Worm (Caenorhabditis elegans) whole organism, L4 larva: Measurements from ENCODE around the gene clec-217.

Source experiments
- F10B5.3 ChIP-seq: sonication (generic microtip); optimal IDR thresholded peaks from 2 replicates; lab custom pipeline; 2016; ENCODE audit warnings: mild to moderate bottlenecking, missing genetic modification characterization, missing compliant biosample characterization
- F26F4.8 ChIP-seq: fragments of 200-800 bp; sonication (Bioruptor generic); conservative IDR thresholded peaks from 2 replicates; pipeline ENCODE4 v1.3.6; 2022; ENCODE audit warnings: missing genetic modification characterization, missing compliant biosample characterization
- F37D6.2 ChIP-seq: sonication (generic microtip); optimal IDR thresholded peaks from 2 replicates; lab custom pipeline; 2016; ENCODE audit warnings: mild to moderate bottlenecking, missing genetic modification characterization, missing compliant biosample characterization
- F49E8.2 ChIP-seq: sonication (generic microtip); optimal IDR thresholded peaks from 2 replicates; lab custom pipeline; 2016; ENCODE audit warnings: missing compliant biosample characterization, mild to moderate bottlenecking, missing genetic modification characterization, borderline replicate concordance
- R02D3.7 ChIP-seq: fragments of 150-350 bp; sonication (generic microtip); optimal IDR thresholded peaks from 3 replicates; lab custom pipeline; 2014; ENCODE audit warnings: missing biosample characterization, missing genetic modification characterization
- T20F7.1 ChIP-seq: fragments of 200-800 bp; sonication (Bioruptor generic); optimal IDR thresholded peaks from 2 replicates; lab custom pipeline; 2018; ENCODE audit warnings: mild to moderate bottlenecking, missing genetic modification characterization, missing compliant biosample characterization
- Y105C5A.15 ChIP-seq: fragments of 200-800 bp; sonication (Bioruptor generic); IDR thresholded peaks from 2 replicates; pipeline ENCODE4 v1.3.6; 2022; ENCODE audit warnings: missing genetic modification characterization, missing compliant biosample characterization
- ZK337.2 ChIP-seq: fragments of 200-800 bp; sonication (Bioruptor generic); IDR thresholded peaks from 2 replicates; pipeline ENCODE4 v1.3.6; 2022; ENCODE audit warnings: missing genetic modification reagents, missing genetic modification characterization, missing compliant biosample characterization
- ZK546.5 ChIP-seq, 2 experiments: sonication (generic microtip); optimal IDR thresholded peaks; 2 replicates each; lab custom pipeline; 2017; ENCODE audit warnings: missing biosample characterization in 2 of 2, missing genetic modification characterization in 2 of 2
- aly-2 ChIP-seq: sonication (generic microtip); optimal IDR thresholded peaks from 2 replicates; lab custom pipeline; 2018; ENCODE audit warnings: missing biosample characterization, missing genetic modification characterization
- ama-1 ChIP-seq: fragments of 150-350 bp; optimal IDR thresholded peaks from 2 replicates; lab custom pipeline; 2014; ENCODE audit warnings: inconsistent platforms, mixed read lengths
- attf-4 ChIP-seq: sonication (generic microtip); optimal IDR thresholded peaks from 3 replicates; lab custom pipeline; 2017; ENCODE audit warnings: missing biosample characterization, missing genetic modification characterization
- ceh-20 ChIP-seq: fragments of 200-800 bp; sonication (Bioruptor generic); IDR thresholded peaks from 2 replicates; pipeline ENCODE4 v1.3.6; 2022; ENCODE audit warnings: missing genetic modification reagents, missing genetic modification characterization, missing compliant biosample characterization
- ceh-28 ChIP-seq: fragments of 150-350 bp; optimal IDR thresholded peaks from 2 replicates; lab custom pipeline; 2014; ENCODE audit warnings: missing biosample characterization, missing genetic modification reagents, missing genetic modification characterization
- ceh-32 ChIP-seq: sonication (generic microtip); optimal IDR thresholded peaks from 2 replicates; lab custom pipeline; 2016; ENCODE audit warnings: mild to moderate bottlenecking, missing genetic modification characterization, missing compliant biosample characterization; ENCODE audit not compliant: poor library complexity
- ceh-62 ChIP-seq: sonication (generic microtip); optimal IDR thresholded peaks from 2 replicates; lab custom pipeline; 2017; ENCODE audit warnings: missing biosample characterization, missing genetic modification characterization
- cey-2 ChIP-seq: sonication (generic microtip); optimal IDR thresholded peaks from 3 replicates; lab custom pipeline; 2017; ENCODE audit warnings: missing genetic modification characterization, mild to moderate bottlenecking, missing compliant biosample characterization, antibody characterized with exemption, borderline replicate concordance; ENCODE audit not compliant: insufficient read depth
- daf-16 ChIP-seq, 3 experiments: sonication (generic microtip); optimal IDR thresholded peaks; 2 replicates each; lab custom pipeline; 2016 to 2017; ENCODE audit warnings: missing genetic modification characterization in 3 of 3, missing genetic modification reagents in 3 of 3, mild to moderate bottlenecking in 2 of 3, missing compliant biosample characterization in 2 of 3, missing biosample characterization in 1 of 3, moderate library complexity in 1 of 3
- dmd-9 ChIP-seq: fragments of 200-800 bp; sonication (Bioruptor generic); IDR thresholded peaks from 2 replicates; pipeline ENCODE4 v1.3.6; 2022; ENCODE audit warnings: missing genetic modification reagents, missing genetic modification characterization, missing compliant biosample characterization
- dpl-1 ChIP-seq: fragments of 150-350 bp; optimal IDR thresholded peaks from 2 replicates; lab custom pipeline; 2014; ENCODE audit warnings: missing biosample characterization, missing genetic modification reagents, missing genetic modification characterization
- egl-27 ChIP-seq: sonication (generic microtip); optimal IDR thresholded peaks from 3 replicates; lab custom pipeline; 2017; ENCODE audit warnings: missing biosample characterization, missing genetic modification reagents, missing genetic modification characterization
- egl-43 ChIP-seq: fragments of 200-800 bp; sonication (Bioruptor generic); IDR thresholded peaks from 2 replicates; pipeline ENCODE4 v1.3.6; 2022; ENCODE audit warnings: missing genetic modification reagents, missing genetic modification characterization, missing compliant biosample characterization
- gei-8 ChIP-seq: fragments of 200-800 bp; sonication (Bioruptor generic); optimal IDR thresholded peaks from 2 replicates; lab custom pipeline; 2018; ENCODE audit warnings: mild to moderate bottlenecking, missing genetic modification characterization, missing compliant biosample characterization
- hif-1 ChIP-seq, 2 experiments: sonication (generic microtip); optimal IDR thresholded peaks; 2 replicates each; lab custom pipeline; 2016 to 2017; ENCODE audit warnings: missing compliant biosample characterization in 2 of 2, missing genetic modification characterization in 2 of 2, missing genetic modification reagents in 2 of 2, missing genotype in 2 of 2, mild to moderate bottlenecking in 1 of 2
- hlh-30 ChIP-seq: sonication (generic microtip); optimal IDR thresholded peaks from 2 replicates; lab custom pipeline; 2017; ENCODE audit warnings: antibody characterized with exemption, mild to moderate bottlenecking, missing genetic modification characterization, missing compliant biosample characterization; ENCODE audit not compliant: insufficient read depth
- jun-1 ChIP-seq: fragments of 150-350 bp; optimal IDR thresholded peaks from 2 replicates; lab custom pipeline; 2014; ENCODE audit warnings: missing biosample characterization, missing genetic modification reagents, missing genetic modification characterization
- lin-1 ChIP-seq: fragments of 200-800 bp; sonication (Bioruptor generic); IDR thresholded peaks from 2 replicates; pipeline ENCODE4 v1.3.6; 2022; ENCODE audit warnings: missing genetic modification reagents, missing genetic modification characterization, missing compliant biosample characterization
- lin-15B ChIP-seq: fragments of 150-350 bp; sonication (generic microtip); optimal IDR thresholded peaks from 3 replicates; lab custom pipeline; 2014; ENCODE audit warnings: missing biosample characterization, missing genetic modification characterization
- lin-38 ChIP-seq: fragments of 200-800 bp; sonication (Bioruptor generic); IDR thresholded peaks from 2 replicates; pipeline ENCODE4 v1.3.6; 2022; ENCODE audit warnings: missing genetic modification reagents, missing genetic modification characterization, missing compliant biosample characterization
- lsy-2 ChIP-seq, 2 experiments: fragments of 150-350 bp in 1 of 2; sonication (generic microtip) in 1 of 2; optimal IDR thresholded peaks; 2 replicates each; lab custom pipeline; 2014 to 2017; ENCODE audit warnings: missing biosample characterization in 2 of 2, missing genetic modification characterization in 2 of 2
- mxl-2 ChIP-seq: fragments of 200-800 bp; sonication (Bioruptor generic); conservative IDR thresholded peaks from 2 replicates; pipeline ENCODE4 v1.3.6; 2022; ENCODE audit warnings: missing genetic modification reagents, missing genetic modification characterization, missing compliant biosample characterization
- nhr-11 ChIP-seq: fragments of 150-350 bp; optimal IDR thresholded peaks from 2 replicates; lab custom pipeline; 2014; ENCODE audit warnings: missing biosample characterization, missing genetic modification characterization
- nhr-237 ChIP-seq: sonication (generic microtip); optimal IDR thresholded peaks from 2 replicates; lab custom pipeline; 2017; ENCODE audit warnings: missing biosample characterization, missing genetic modification characterization
- nhr-25 ChIP-seq: sonication (generic microtip); optimal IDR thresholded peaks from 2 replicates; lab custom pipeline; 2017; ENCODE audit warnings: missing genetic modification characterization, mild to moderate bottlenecking, missing compliant biosample characterization, antibody characterized with exemption, moderate library complexity, borderline replicate concordance; ENCODE audit not compliant: insufficient read depth
- nhr-28 ChIP-seq: fragments of 150-350 bp; optimal IDR thresholded peaks from 2 replicates; lab custom pipeline; 2014; ENCODE audit warnings: missing biosample characterization, missing genetic modification characterization
- nhr-76 ChIP-seq: fragments of 150-350 bp; optimal IDR thresholded peaks from 2 replicates; lab custom pipeline; 2014; ENCODE audit warnings: missing biosample characterization, missing genetic modification characterization
- pha-4 ChIP-seq, 2 experiments: fragments of 150-350 bp in 1 of 2; fragments of 200-800 bp in 1 of 2; sonication (Bioruptor generic) in 1 of 2; IDR thresholded peaks in 1 of 2; optimal IDR thresholded peaks in 1 of 2; 2 replicates each; pipeline versions ENCODE4 v1.3.6 to Lab custom; 2014 to 2022; ENCODE audit warnings: missing genetic modification characterization in 2 of 2, missing genetic modification reagents in 2 of 2, missing biosample characterization in 1 of 2, missing compliant biosample characterization in 1 of 2
- php-3 ChIP-seq: fragments of 200-800 bp; sonication (Bioruptor generic); IDR thresholded peaks from 2 replicates; pipeline ENCODE4 v1.3.6; 2022; ENCODE audit warnings: missing genetic modification reagents, missing genetic modification characterization, missing compliant biosample characterization
- pqm-1 ChIP-seq: sonication (generic microtip); optimal IDR thresholded peaks from 2 replicates; lab custom pipeline; 2017; ENCODE audit warnings: missing biosample characterization, missing genetic modification characterization
- rbr-2 ChIP-seq: sonication (generic microtip); optimal IDR thresholded peaks from 2 replicates; lab custom pipeline; 2016; ENCODE audit warnings: missing genotype, missing genetic modification characterization, missing compliant biosample characterization
- skn-1 ChIP-seq: fragments of 150-350 bp; optimal IDR thresholded peaks from 2 replicates; lab custom pipeline; 2014; ENCODE audit warnings: missing biosample characterization, missing genetic modification characterization
- snpc-1.2 ChIP-seq: fragments of 200-800 bp; sonication (Bioruptor generic); IDR thresholded peaks from 2 replicates; pipeline ENCODE4 v1.3.6; 2022; ENCODE audit warnings: missing genetic modification reagents, missing genetic modification characterization, missing compliant biosample characterization
- snpc-4 ChIP-seq: fragments of 150-350 bp; optimal IDR thresholded peaks from 2 replicates; lab custom pipeline; 2014; ENCODE audit warnings: missing biosample characterization, missing genetic modification characterization
- spr-3 ChIP-seq: fragments of 200-800 bp; sonication (Bioruptor generic); optimal IDR thresholded peaks from 2 replicates; lab custom pipeline; 2018; ENCODE audit warnings: mild to moderate bottlenecking, missing genetic modification characterization, missing compliant biosample characterization
- tag-97 ChIP-seq: fragments of 200-800 bp; sonication (Bioruptor generic); IDR thresholded peaks from 2 replicates; pipeline ENCODE4 v1.3.6; 2022; ENCODE audit warnings: missing genetic modification characterization, missing compliant biosample characterization
- tra-1 ChIP-seq: fragments of 200-800 bp; sonication (Bioruptor generic); IDR thresholded peaks from 2 replicates; pipeline ENCODE4 v1.3.6; 2022; ENCODE audit warnings: missing genetic modification reagents, missing genetic modification characterization, missing compliant biosample characterization
- vab-7 ChIP-seq: fragments of 200-800 bp; sonication (Bioruptor generic); IDR thresholded peaks from 2 replicates; pipeline ENCODE4 v1.3.6; 2022; ENCODE audit warnings: missing genetic modification reagents, missing genetic modification characterization, missing compliant biosample characterization
- zip-11 ChIP-seq: fragments of 200-800 bp; sonication (Bioruptor generic); IDR thresholded peaks from 2 replicates; pipeline ENCODE4 v1.3.6; 2022; ENCODE audit warnings: missing genetic modification characterization, missing compliant biosample characterization
- ztf-7 ChIP-seq: fragments of 150-350 bp; optimal IDR thresholded peaks from 2 replicates; lab custom pipeline; 2014; ENCODE audit warnings: missing biosample characterization, missing genetic modification characterization

Gene clec-217

ce11 chrV:8000929-8001513 is 42.4 kb upstream of the clec-217 start, which contains the start of gene Y97E10AR.1:
Gene Y97E10AR.1 (plus strand): TSS chrV:8001463.
- TF ChIP-seq ceh-62 (tag; lab: Kevin White, UChicago) (no peak), F10B5.3 (no peak), F26F4.8 (GFP tag; lab: Robert Waterston, UW) (no peak), vab-7 (GFP tag; lab: Robert Waterston, UW) (no peak), Y105C5A.15 (no peak), nhr-11 (tag; lab: Kevin White, UChicago) (peak; percentile 58), cey-2 (tag; lab: Kevin White, UChicago) (no peak), dmd-9 (GFP tag; lab: Robert Waterston, UW) (no peak), F37D6.2 (tag; lab: Kevin White, UChicago) (peak; percentile 34), zip-11 (no peak), lin-1 (GFP tag; lab: Robert Waterston, UW) (no peak), jun-1 (tag; lab: Kevin White, UChicago) (peak; percentile 46), nhr-25 (tag; lab: Kevin White, UChicago) (no peak), attf-4 (tag; lab: Kevin White, UChicago) (no peak), lsy-2 (tag; optimal IDR thresholded peaks at IDR 0.05; lab: Kevin White, UChicago) (peak; percentile 29 to 79), rbr-2 (tag; lab: Kevin White, UChicago) (no peak), egl-43 (GFP tag; lab: Robert Waterston, UW) (no peak), spr-3 (GFP tag; lab: Kevin White, UChicago) (no peak), tra-1 (GFP tag; lab: Robert Waterston, UW) (0 out of 2 replicates have a peak, but pooled peaks have one; percentile 28), ztf-7 (tag; lab: Kevin White, UChicago) (no peak), lin-38 (GFP tag; lab: Robert Waterston, UW) (no peak), skn-1 (tag; lab: Kevin White, UChicago) (no peak), nhr-28 (tag; lab: Kevin White, UChicago) (peak; percentile 85), daf-16 (GFP tag; optimal IDR thresholded peaks at IDR 0.05; lab: Kevin White, UChicago) (peak in 1 of 2 experiments; percentile 75), daf-16 (tag; optimal IDR thresholded peaks at IDR 0.05; lab: Kevin White, UChicago) (peak; percentile 87), gei-8 (peak; percentile 86), nhr-76 (tag; lab: Kevin White, UChicago) (no peak), ZK337.2 (GFP tag; lab: Robert Waterston, UW) (no peak), dpl-1 (GFP tag; lab: Kevin White, UChicago) (peak; percentile 39), ama-1 (no peak), T20F7.1 (GFP tag; lab: Kevin White, UChicago) (peak; percentile 74), nhr-237 (no peak), lin-15B (tag; lab: Kevin White, UChicago) (no peak), snpc-4 (tag; lab: Kevin White, UChicago) (no peak), R02D3.7 (tag; lab: Kevin White, UChicago) (no peak), snpc-1.2 (GFP tag; lab: Robert Waterston, UW) (no peak), hif-1 (tag; optimal IDR thresholded peaks at IDR 0.05; lab: Kevin White, UChicago) (peak in 1 of 2 experiments; percentile 78), tag-97 (no peak), F49E8.2 (tag; lab: Kevin White, UChicago) (no peak), ceh-28 (no peak), egl-27 (tag; lab: Kevin White, UChicago) (no peak), ceh-20 (GFP tag; lab: Robert Waterston, UW) (no peak), ceh-32 (tag; lab: Kevin White, UChicago) (no peak), hlh-30 (peak; percentile 95), mxl-2 (GFP tag; lab: Robert Waterston, UW) (0 out of 2 replicates have a peak, but pooled peaks have one; percentile 42), pqm-1 (tag; lab: Kevin White, UChicago) (peak; percentile 63), aly-2 (tag; lab: Kevin White, UChicago) (no peak), pha-4 (GFP tag; IDR thresholded peaks at IDR 0.05; lab: Robert Waterston, UW) (peak; percentile 56; the same call in 1 of the 2 replicates), pha-4 (tag; optimal IDR thresholded peaks at IDR 0.05; lab: Kevin White, UChicago) (peak; percentile 39), ZK546.5 (tag; optimal IDR thresholded peaks at IDR 0.05; lab: Kevin White, UChicago) (no peak), php-3 (GFP tag; lab: Robert Waterston, UW) (no peak)
